Fruit fly (Drosophila melanogaster): ENCODE results near the gene Zw10.

Gene Zw10

DNA sequence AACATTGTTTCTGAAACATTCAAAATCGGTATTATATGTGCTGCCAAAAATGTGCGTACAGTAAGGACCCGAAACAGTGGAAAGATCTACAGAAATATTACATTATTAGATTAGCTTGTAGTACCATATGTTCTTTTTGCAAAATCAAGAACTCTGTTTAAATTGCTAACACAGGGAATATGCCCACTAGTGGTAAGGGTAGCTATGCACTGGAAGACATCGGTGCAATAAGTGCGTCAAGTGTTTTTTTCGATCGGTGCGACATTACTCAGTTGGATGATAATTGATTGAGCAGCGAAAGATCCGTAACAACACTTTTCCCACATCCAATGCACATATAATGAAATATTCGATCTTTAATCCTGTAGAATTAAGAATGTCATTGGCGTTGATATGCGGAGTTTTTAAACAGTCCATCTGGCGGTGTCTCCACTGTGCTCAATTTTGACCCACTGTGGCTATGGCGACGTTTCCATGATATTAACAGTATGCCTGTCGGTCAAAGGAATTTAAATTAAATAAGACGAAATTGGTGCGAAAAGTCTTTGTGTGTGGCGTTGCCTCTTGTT is 31.2 kb downstream of the Zw10 start (continued):
- no peak for TF ChIP-seq CG15336 (GFP tag; IDR thresholded peaks at IDR 0.05)
- TF ChIP-seq pdm3 (GFP tag; optimal IDR thresholded peaks at IDR 0.05) = peak; percentile 38
- TF ChIP-seq CG6792 (GFP tag; optimal IDR thresholded peaks at IDR 0.05) = no peak
- peak; percentile 10 for TF ChIP-seq CG34406 (GFP tag; optimal IDR thresholded peaks at IDR 0.05)
- TF ChIP-seq fd85E (GFP tag; optimal IDR thresholded peaks at IDR 0.05) = no peak
- TF ChIP-seq CG1621 (tag; optimal IDR thresholded peaks at IDR 0.05) = no peak
- TF ChIP-seq achi (GFP tag; optimal IDR thresholded peaks at IDR 0.05) = peak; percentile 3
- no peak for TF ChIP-seq fkh (GFP tag; optimal IDR thresholded peaks at IDR 0.05)
- no peak for TF ChIP-seq CG16779 (tag; optimal IDR thresholded peaks at IDR 0.05)
- no peak for TF ChIP-seq dsx (GFP tag; optimal IDR thresholded peaks at IDR 0.05; ENCODE audit: poor library complexity, severe bottlenecking)
- no peak for TF ChIP-seq Eip93F (GFP tag; optimal IDR thresholded peaks at IDR 0.05)
- TF ChIP-seq Hr38 (GFP tag; optimal IDR thresholded peaks at IDR 0.05) = no peak
- peak; percentile 80 for TF ChIP-seq svp (GFP tag)
- no peak for TF ChIP-seq Gug (GFP tag; IDR thresholded peaks at IDR 0.05)
- TF ChIP-seq fd59A (GFP tag; optimal IDR thresholded peaks at IDR 0.05) = no peak

DNA sequence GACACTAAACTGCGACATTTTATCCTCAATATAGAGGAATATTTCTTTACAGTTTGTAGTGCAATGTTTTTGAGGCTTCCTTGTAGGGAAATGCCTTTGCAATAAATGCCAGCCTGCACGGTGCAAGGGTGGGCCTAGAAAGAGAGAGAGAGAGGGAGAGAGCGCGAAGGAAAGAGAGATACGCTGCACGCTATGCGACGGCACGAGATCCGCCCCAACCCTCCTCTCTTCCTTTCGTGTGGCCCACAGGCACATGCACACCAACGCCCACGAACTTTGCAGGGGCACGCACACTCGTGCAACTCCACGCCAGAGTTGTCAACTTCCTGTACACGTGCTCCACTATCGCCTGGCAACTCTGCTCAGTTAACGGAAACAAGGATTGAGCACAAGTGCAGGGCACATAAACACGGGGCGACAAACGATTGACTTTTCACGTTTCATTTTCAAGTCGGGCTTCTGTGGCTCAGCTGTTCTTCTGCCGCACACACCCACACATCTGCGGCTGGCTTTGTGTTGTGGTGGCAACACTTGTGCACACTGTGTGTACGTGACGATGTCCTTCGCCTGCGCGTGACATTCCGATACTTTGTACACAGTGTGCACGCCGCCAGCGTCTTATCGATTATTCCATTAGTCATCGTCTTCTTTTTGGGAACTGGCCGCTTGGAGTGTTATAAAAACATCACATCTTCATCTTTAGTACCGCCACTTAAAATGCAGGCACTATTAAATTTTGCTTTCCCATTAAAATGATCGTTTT is 32.1 kb downstream of the Zw10 start:
- TF ChIP-seq esn (GFP tag; optimal IDR thresholded peaks at IDR 0.05) (no peak), svp (GFP tag) (peak; percentile 34), ss (GFP tag; optimal IDR thresholded peaks at IDR 0.05) (peak; percentile 21 to 63), fd59A (GFP tag; optimal IDR thresholded peaks at IDR 0.05) (no peak), CG6276 (GFP tag; optimal IDR thresholded peaks at IDR 0.05) (no peak), eg (GFP tag; IDR thresholded peaks at IDR 0.05) (0 out of 3 replicates have a peak, but pooled peaks have one; percentile 15)

DNA sequence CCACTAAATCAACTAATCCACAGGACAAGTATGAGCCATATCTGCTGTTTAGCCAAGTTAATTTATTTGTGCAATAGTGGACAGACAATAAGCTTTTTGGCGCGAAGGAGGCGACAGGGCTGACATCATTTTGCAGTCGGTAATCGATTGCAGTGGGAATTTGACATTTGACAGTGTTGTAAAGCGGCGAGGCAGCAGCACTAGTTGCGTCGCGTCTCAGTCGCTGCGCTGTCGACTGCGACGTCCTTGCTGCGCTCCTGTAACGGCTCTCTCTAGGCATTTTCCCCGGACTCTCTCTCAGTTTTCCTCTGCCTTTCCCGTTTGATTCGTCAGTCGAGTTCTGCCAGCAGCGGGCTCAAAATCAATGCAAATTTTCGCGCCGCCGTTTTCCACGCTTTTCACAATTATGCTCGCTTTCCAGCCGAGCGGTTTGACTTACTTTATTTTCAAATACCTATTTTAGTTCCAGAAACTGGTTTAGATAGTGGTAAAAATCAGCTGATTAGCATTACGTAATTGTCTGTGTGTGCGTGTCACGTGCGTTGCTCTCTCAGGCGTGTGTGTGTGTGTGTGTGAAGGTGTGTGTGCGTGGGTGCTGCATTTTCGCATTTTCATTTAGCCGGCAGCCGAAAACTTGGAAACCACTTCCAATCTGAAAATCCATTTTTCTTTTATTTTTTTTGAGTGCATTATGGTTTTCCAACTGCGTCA is 33.0 kb downstream of the Zw10 start:
- no peak for TF ChIP-seq CG7368 (GFP tag; optimal IDR thresholded peaks at IDR 0.05)
- TF ChIP-seq Sox14 (GFP tag; optimal IDR thresholded peaks at IDR 0.05) = no peak
- TF ChIP-seq Ets96B (tag; optimal IDR thresholded peaks at IDR 0.05) = no peak
- no peak for TF ChIP-seq CG3032 (tag; optimal IDR thresholded peaks at IDR 0.05)
- no peak for TF ChIP-seq net (GFP tag; optimal IDR thresholded peaks at IDR 0.05)
- TF ChIP-seq CG8632 (GFP tag; optimal IDR thresholded peaks at IDR 0.05) = no peak
- no peak for TF ChIP-seq CG6792 (GFP tag; optimal IDR thresholded peaks at IDR 0.05)
- no peak for TF ChIP-seq Sox15 (GFP tag; optimal IDR thresholded peaks at IDR 0.05)
- TF ChIP-seq achi (GFP tag; optimal IDR thresholded peaks at IDR 0.05) = no peak
- TF ChIP-seq Hr38 (GFP tag; optimal IDR thresholded peaks at IDR 0.05) = no peak
- no peak for TF ChIP-seq CG10669 (GFP tag; optimal IDR thresholded peaks at IDR 0.05)
- no peak for TF ChIP-seq CG8119 (GFP tag; IDR thresholded peaks at IDR 0.05)
- TF ChIP-seq Met (GFP tag; optimal IDR thresholded peaks at IDR 0.05) = no peak
- TF ChIP-seq Eip75B (GFP tag; optimal IDR thresholded peaks at IDR 0.05) = no peak
- no peak for TF ChIP-seq dac (GFP tag; optimal IDR thresholded peaks at IDR 0.05)
- no peak for TF ChIP-seq spab (GFP tag; optimal IDR thresholded peaks at IDR 0.05)
- TF ChIP-seq CG9139 (GFP tag; optimal IDR thresholded peaks at IDR 0.05) = no peak
- no peak for TF ChIP-seq CG6854 (GFP tag; optimal IDR thresholded peaks at IDR 0.05)

DNA sequence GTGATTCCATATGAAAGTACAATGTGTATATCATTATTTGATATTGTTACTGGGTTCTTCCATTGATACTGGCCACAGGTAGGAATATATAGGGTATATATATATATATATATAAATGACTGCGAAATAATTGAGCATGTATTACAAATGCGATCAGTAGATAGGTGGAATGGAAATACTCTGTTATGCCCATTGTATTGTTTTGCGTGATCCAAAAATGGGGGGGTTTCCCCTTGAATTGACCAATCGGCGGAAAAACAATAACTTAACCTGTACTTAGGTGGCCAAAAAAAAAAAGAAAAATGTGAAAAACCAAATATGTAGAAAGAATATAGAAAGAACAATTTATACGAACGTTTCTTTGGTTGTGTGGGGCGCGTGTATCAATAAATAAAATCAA is 33.9 kb downstream of the Zw10 start:
- TF ChIP-seq eg (GFP tag; IDR thresholded peaks at IDR 0.05) (no peak), svp (GFP tag) (no peak), CG15336 (GFP tag; IDR thresholded peaks at IDR 0.05) (no peak), Ets96B (tag; optimal IDR thresholded peaks at IDR 0.05) (no peak), CG8119 (GFP tag; IDR thresholded peaks at IDR 0.05) (no peak), CG31627 (GFP tag; optimal IDR thresholded peaks at IDR 0.05) (no peak), CG3919 (GFP tag; optimal IDR thresholded peaks at IDR 0.05) (no peak), CG1621 (tag; optimal IDR thresholded peaks at IDR 0.05) (no peak), Hr39 (GFP tag; optimal IDR thresholded peaks at IDR 0.05) (no peak), Sox14 (GFP tag; optimal IDR thresholded peaks at IDR 0.05) (no peak), CG8632 (GFP tag; optimal IDR thresholded peaks at IDR 0.05) (no peak), CG11762 (GFP tag; optimal IDR thresholded peaks at IDR 0.05; ENCODE audit: insufficient read depth) (no peak), Blimp-1 (GFP tag; optimal IDR thresholded peaks at IDR 0.05) (no peak), CG3032 (tag; optimal IDR thresholded peaks at IDR 0.05) (no peak), spab (GFP tag; optimal IDR thresholded peaks at IDR 0.05) (no peak), CG6808 (GFP tag; optimal IDR thresholded peaks at IDR 0.05) (no peak), CG4318 (GFP tag; optimal IDR thresholded peaks at IDR 0.05) (no peak)

Measured in whole organism, prepupa.